Worm (Caenorhabditis elegans): ENCODE data around the gene xbx-1.

The xbx-1 gene

DNA sequence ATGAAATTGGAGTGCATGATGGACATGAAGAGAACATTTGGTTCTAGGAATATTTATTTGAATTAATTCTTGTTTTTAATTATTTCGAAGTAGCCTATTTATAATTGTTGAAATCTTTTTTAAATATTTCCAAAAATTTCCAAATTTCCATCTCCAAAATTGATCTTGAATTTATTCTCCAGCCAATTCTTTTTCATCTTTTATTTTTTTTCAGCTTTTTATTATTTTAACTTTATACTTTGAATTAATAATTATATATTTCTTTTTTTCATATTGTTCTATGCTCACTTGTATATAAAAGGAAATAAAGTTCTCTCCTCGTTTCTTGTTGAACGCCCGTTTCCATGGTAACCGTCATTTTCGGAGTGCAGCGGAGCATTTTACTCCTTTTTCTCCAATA is at the start of gene xbx-1:
Gene xbx-1 (plus strand): TSS at position 301 of the 400 bp plus-strand sequence.
- no peak for TF ChIP-seq sea-1 (GFP tag; conservative IDR thresholded peaks at IDR 0.05)
- no peak for TF ChIP-seq aly-1 (tag; optimal IDR thresholded peaks at IDR 0.05)
- no peak for TF ChIP-seq hmbx-1 (tag; optimal IDR thresholded peaks at IDR 0.05)

- no peak for TF ChIP-seq F13C5.2 (tag; optimal IDR thresholded peaks at IDR 0.05)
- no peak for TF ChIP-seq aly-1 (tag; optimal IDR thresholded peaks at IDR 0.05)
- no peak for TF ChIP-seq hmg-4 (GFP tag; optimal IDR thresholded peaks at IDR 0.05)
- TF ChIP-seq scrt-1 (GFP tag; IDR thresholded peaks at IDR 0.05): no peak
- TF ChIP-seq B0310.2 (tag; optimal IDR thresholded peaks at IDR 0.05): no peak
- TF ChIP-seq flt-1 (GFP tag; IDR thresholded peaks at IDR 0.05): no peak
- no peak for TF ChIP-seq tra-4 (tag; optimal IDR thresholded peaks at IDR 0.05)
- TF ChIP-seq hnd-1 (tag; optimal IDR thresholded peaks at IDR 0.05): no peak
- TF ChIP-seq hmbx-1 (tag; optimal IDR thresholded peaks at IDR 0.05): no peak
- no peak for TF ChIP-seq sea-1 (GFP tag; conservative IDR thresholded peaks at IDR 0.05)
- no peak for TF ChIP-seq ama-1 (optimal IDR thresholded peaks at IDR 0.05)
- no peak for TF ChIP-seq tbx-11 (GFP tag; IDR thresholded peaks at IDR 0.05)
- no peak for TF ChIP-seq ceh-13 (GFP tag; optimal IDR thresholded peaks at IDR 0.05)
- TF ChIP-seq ets-7 (tag; optimal IDR thresholded peaks at IDR 0.05): no peak
- TF ChIP-seq ceh-36 (tag; optimal IDR thresholded peaks at IDR 0.05): no peak
- TF ChIP-seq pes-1 (GFP tag; IDR thresholded peaks at IDR 0.05): no peak
- no peak for TF ChIP-seq tbx-37 (GFP tag; conservative IDR thresholded peaks at IDR 0.05)
Observed at ce11 chrV:14933450-14934218, 46.4 kb upstream of the xbx-1 start.

- TF ChIP-seq hmbx-1 (tag; optimal IDR thresholded peaks at IDR 0.05): no peak
- TF ChIP-seq ceh-36 (tag; optimal IDR thresholded peaks at IDR 0.05): no peak
- TF ChIP-seq ama-1 (optimal IDR thresholded peaks at IDR 0.05): no peak
- TF ChIP-seq flt-1 (GFP tag; IDR thresholded peaks at IDR 0.05): no peak
- no peak for TF ChIP-seq hmg-4 (GFP tag; optimal IDR thresholded peaks at IDR 0.05)
- TF ChIP-seq pes-1 (GFP tag; IDR thresholded peaks at IDR 0.05): no peak
- no peak for TF ChIP-seq F13C5.2 (tag; optimal IDR thresholded peaks at IDR 0.05)
- no peak for TF ChIP-seq ceh-13 (GFP tag; optimal IDR thresholded peaks at IDR 0.05)
- TF ChIP-seq tra-4 (tag; optimal IDR thresholded peaks at IDR 0.05): no peak
- TF ChIP-seq hnd-1 (tag; optimal IDR thresholded peaks at IDR 0.05): no peak
Observed at ce11 chrV:14936587-14936986, 43.5 kb upstream of the xbx-1 start, which contains the start of gene C30G7.2. Gene C30G7.2, plus strand, starts transcription at chrV:14936887.

ce11 chrV:14942898-14943297 is 37.1 kb upstream of the xbx-1 start:
- no peak for TF ChIP-seq B0310.2 (tag; optimal IDR thresholded peaks at IDR 0.05)
- no peak for TF ChIP-seq tbx-11 (GFP tag; IDR thresholded peaks at IDR 0.05)
- no peak for TF ChIP-seq ceh-36 (tag; optimal IDR thresholded peaks at IDR 0.05)
- no peak for TF ChIP-seq sea-1 (GFP tag; conservative IDR thresholded peaks at IDR 0.05)
- no peak for TF ChIP-seq ama-1 (optimal IDR thresholded peaks at IDR 0.05)
- TF ChIP-seq F13C5.2 (tag; optimal IDR thresholded peaks at IDR 0.05): no peak
- no peak for TF ChIP-seq ceh-13 (GFP tag; optimal IDR thresholded peaks at IDR 0.05)
- TF ChIP-seq flt-1 (GFP tag; IDR thresholded peaks at IDR 0.05): no peak

DNA sequence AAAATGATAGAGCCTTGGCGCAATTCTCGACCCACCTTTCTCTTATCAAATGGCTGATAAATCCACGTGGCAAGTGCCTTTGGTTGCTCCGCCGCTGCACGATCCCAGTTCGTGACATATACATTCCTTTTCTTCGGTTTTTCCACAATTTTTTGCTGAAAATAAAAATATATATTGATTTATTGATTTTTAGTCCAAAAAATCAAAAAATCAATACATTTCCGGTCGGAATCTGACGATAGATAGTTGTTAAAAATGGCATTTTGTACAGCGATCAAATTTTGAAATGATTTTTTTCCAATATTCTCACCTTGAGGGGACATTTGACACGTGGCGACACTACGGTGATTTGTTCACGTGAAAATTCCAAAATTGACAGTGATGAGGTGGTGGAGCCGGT is 36.3 kb upstream of the xbx-1 start:
- TF ChIP-seq B0310.2 (tag; optimal IDR thresholded peaks at IDR 0.05) (no peak), ets-7 (tag; optimal IDR thresholded peaks at IDR 0.05) (no peak), ceh-13 (GFP tag; optimal IDR thresholded peaks at IDR 0.05) (no peak), scrt-1 (GFP tag; IDR thresholded peaks at IDR 0.05) (no peak), hmbx-1 (tag; optimal IDR thresholded peaks at IDR 0.05) (no peak), flt-1 (GFP tag; IDR thresholded peaks at IDR 0.05) (no peak), pes-1 (GFP tag; IDR thresholded peaks at IDR 0.05) (no peak), hnd-1 (tag; optimal IDR thresholded peaks at IDR 0.05) (no peak), tbx-37 (GFP tag; conservative IDR thresholded peaks at IDR 0.05) (no peak), ceh-36 (tag; optimal IDR thresholded peaks at IDR 0.05) (no peak), hmg-4 (GFP tag; optimal IDR thresholded peaks at IDR 0.05) (no peak), F13C5.2 (tag; optimal IDR thresholded peaks at IDR 0.05) (no peak), tbx-11 (GFP tag; IDR thresholded peaks at IDR 0.05) (no peak), ama-1 (optimal IDR thresholded peaks at IDR 0.05) (no peak), sea-1 (GFP tag; conservative IDR thresholded peaks at IDR 0.05) (no peak), tra-4 (tag; optimal IDR thresholded peaks at IDR 0.05) (no peak), aly-1 (tag; optimal IDR thresholded peaks at IDR 0.05) (no peak)

DNA sequence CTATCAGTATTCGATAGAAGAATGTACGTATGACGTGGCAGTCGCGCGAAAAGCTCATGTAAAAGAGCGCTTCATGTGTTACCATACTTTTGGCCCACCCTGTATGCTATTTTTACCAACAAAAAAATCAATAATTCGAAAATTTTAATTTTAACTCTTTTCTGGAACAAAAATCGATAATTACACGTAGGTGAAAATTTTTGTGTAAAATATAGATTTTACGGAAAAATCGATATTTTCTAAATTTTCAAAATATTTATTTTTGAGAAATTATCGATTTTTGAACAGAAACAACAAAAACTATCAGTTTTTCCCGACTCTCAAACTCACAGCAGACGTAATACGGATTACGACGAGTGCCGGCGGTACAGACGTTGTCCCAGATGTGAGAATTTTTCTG is 34.9 kb upstream of the xbx-1 start:
- TF ChIP-seq F13C5.2 (tag; optimal IDR thresholded peaks at IDR 0.05) (no peak), ama-1 (optimal IDR thresholded peaks at IDR 0.05) (no peak), tbx-37 (GFP tag; conservative IDR thresholded peaks at IDR 0.05) (no peak), hmbx-1 (tag; optimal IDR thresholded peaks at IDR 0.05) (no peak), flt-1 (GFP tag; IDR thresholded peaks at IDR 0.05) (no peak), hnd-1 (tag; optimal IDR thresholded peaks at IDR 0.05) (no peak), tra-4 (tag; optimal IDR thresholded peaks at IDR 0.05) (no peak), sea-1 (GFP tag; conservative IDR thresholded peaks at IDR 0.05) (no peak), ceh-36 (tag; optimal IDR thresholded peaks at IDR 0.05) (no peak), tbx-11 (GFP tag; IDR thresholded peaks at IDR 0.05) (no peak)

ce11 chrV:14945697-14946096 is 34.3 kb upstream of the xbx-1 start, which contains the start of gene C30G7.3:
Gene C30G7.3, minus strand, starts transcription at chrV:14945704.
- no peak for TF ChIP-seq hmg-4 (GFP tag; optimal IDR thresholded peaks at IDR 0.05)
- TF ChIP-seq hmbx-1 (tag; optimal IDR thresholded peaks at IDR 0.05): no peak
- no peak for TF ChIP-seq hnd-1 (tag; optimal IDR thresholded peaks at IDR 0.05)
- no peak for TF ChIP-seq ceh-36 (tag; optimal IDR thresholded peaks at IDR 0.05)
- TF ChIP-seq tra-4 (tag; optimal IDR thresholded peaks at IDR 0.05): no peak
- TF ChIP-seq ama-1 (optimal IDR thresholded peaks at IDR 0.05): no peak
- no peak for TF ChIP-seq sea-1 (GFP tag; conservative IDR thresholded peaks at IDR 0.05)
- no peak for TF ChIP-seq aly-1 (tag; optimal IDR thresholded peaks at IDR 0.05)
- TF ChIP-seq pes-1 (GFP tag; IDR thresholded peaks at IDR 0.05): no peak
- TF ChIP-seq tbx-37 (GFP tag; conservative IDR thresholded peaks at IDR 0.05): no peak
- no peak for TF ChIP-seq F13C5.2 (tag; optimal IDR thresholded peaks at IDR 0.05)
- no peak for TF ChIP-seq ceh-13 (GFP tag; optimal IDR thresholded peaks at IDR 0.05)
- TF ChIP-seq ets-7 (tag; optimal IDR thresholded peaks at IDR 0.05): no peak
- no peak for TF ChIP-seq B0310.2 (tag; optimal IDR thresholded peaks at IDR 0.05)
- no peak for TF ChIP-seq tbx-11 (GFP tag; IDR thresholded peaks at IDR 0.05)
